Fruit fly (Drosophila melanogaster) whole organism, wandering third instar larva: ENCODE data around the gene eater.

Source experiments
- CrebA ChIP-seq: fragments of 200-800 bp; sonication (Bioruptor generic); optimal IDR thresholded peaks from 2 replicates; lab custom pipeline; 2016; ENCODE audit warnings: missing biosample characterization, mild to moderate bottlenecking, missing genetic modification characterization, borderline replicate concordance
- br ChIP-seq: fragments of 200-800 bp; sonication (Bioruptor generic); optimal IDR thresholded peaks from 2 replicates; lab custom pipeline; 2016; ENCODE audit warnings: missing biosample characterization, missing genetic modification characterization
- psq ChIP-seq: fragments of 200-800 bp; sonication (Bioruptor generic); optimal IDR thresholded peaks from 3 replicates; lab custom pipeline; 2017; ENCODE audit warnings: missing biosample characterization, mild to moderate bottlenecking, missing genetic modification characterization, moderate library complexity
- woc ChIP-seq: sonication (Bioruptor generic); optimal IDR thresholded peaks from 2 replicates; lab custom pipeline; 2016; ENCODE audit warnings: missing biosample characterization, mild to moderate bottlenecking, missing genetic modification characterization

- TF ChIP-seq CrebA = no peak
- TF ChIP-seq psq (GFP tag; lab: Kevin White, UChicago) = no peak
- TF ChIP-seq woc = no peak
- no peak for TF ChIP-seq br (GFP tag; lab: Kevin White, UChicago)
Observed at dm6 chr3R:27106134-27106694, 6.7 kb upstream of the eater start, which contains the start of gene CAH9.
